Worm (Caenorhabditis elegans): ENCODE data around the gene coel-1.

DNA sequence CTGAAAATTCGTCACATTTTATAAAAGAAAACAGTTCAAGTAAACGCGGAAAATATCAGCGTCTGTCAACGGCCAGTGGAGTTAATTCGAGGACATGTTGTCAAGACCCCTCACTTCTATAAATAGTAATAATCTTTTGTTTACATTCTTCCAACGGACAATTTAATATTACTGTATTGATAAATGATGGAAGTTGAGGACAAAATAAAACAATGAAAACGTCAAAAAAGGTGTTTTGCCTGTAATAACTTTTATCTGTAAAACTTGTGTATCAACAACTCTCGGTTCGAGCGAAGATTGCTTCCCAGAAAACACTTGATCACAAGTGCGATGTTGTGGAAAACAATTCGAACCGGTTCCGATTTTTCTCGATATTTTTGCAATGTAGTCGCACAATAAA is 17.0 kb upstream of the coel-1 start:
- no peak for TF ChIP-seq snpc-3.4 (tag; optimal IDR thresholded peaks at IDR 0.05)
- no peak for TF ChIP-seq hlh-12 (tag; optimal IDR thresholded peaks at IDR 0.05)

Data from whole organism, young adult.